Fruit fly (Drosophila melanogaster): ENCODE data around the gene p38a.

p38a gene

DNA sequence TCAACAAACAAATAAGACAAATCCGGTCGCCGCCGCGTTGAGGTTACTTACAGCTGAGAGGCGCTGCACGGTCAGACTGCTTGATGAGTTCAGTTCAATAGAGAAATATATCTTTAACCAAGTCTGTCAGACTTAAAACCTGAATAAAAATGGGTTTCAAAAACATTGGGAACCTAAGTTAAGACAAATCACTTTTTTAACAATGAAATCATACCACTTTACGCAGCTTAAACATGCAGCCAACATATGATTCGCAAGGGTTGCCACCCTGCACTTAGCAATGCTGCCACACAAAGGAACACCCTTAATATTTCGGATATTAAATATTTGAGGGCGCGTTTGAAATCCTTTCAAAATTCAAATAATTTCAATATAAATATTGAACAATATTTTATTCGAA is 36.5 kb upstream of the p38a start, which contains the start of gene CG5515 (continued):
- TF ChIP-seq CG7368 (GFP tag; optimal IDR thresholded peaks at IDR 0.05) (no peak), CG15336 (GFP tag; IDR thresholded peaks at IDR 0.05) (no peak), CG11902 (GFP tag; optimal IDR thresholded peaks at IDR 0.05) (peak; percentile 45), Sox15 (GFP tag; optimal IDR thresholded peaks at IDR 0.05) (peak; percentile 64), CG32006 (GFP tag; optimal IDR thresholded peaks at IDR 0.05) (peak; percentile 65), svp (GFP tag) (no peak), CG11762 (GFP tag; optimal IDR thresholded peaks at IDR 0.05; ENCODE audit: insufficient read depth) (peak; percentile 26), dsx (GFP tag; optimal IDR thresholded peaks at IDR 0.05; ENCODE audit: poor library complexity, severe bottlenecking) (no peak), Lpt (GFP tag; optimal IDR thresholded peaks at IDR 0.05) (no peak), CG1621 (tag; optimal IDR thresholded peaks at IDR 0.05) (no peak), net (GFP tag; optimal IDR thresholded peaks at IDR 0.05) (peak; percentile 48), cyc (GFP tag; optimal IDR thresholded peaks at IDR 0.05) (peak; percentile 57), Sox14 (GFP tag; optimal IDR thresholded peaks at IDR 0.05) (peak; percentile 79), Eip75B (GFP tag; optimal IDR thresholded peaks at IDR 0.05) (no peak), CG16779 (tag; optimal IDR thresholded peaks at IDR 0.05) (no peak), CG4318 (GFP tag; optimal IDR thresholded peaks at IDR 0.05) (peak; percentile 52), fd59A (GFP tag; optimal IDR thresholded peaks at IDR 0.05) (no peak)

dm6 chr3R:24186188-24186587 is 34.1 kb upstream of the p38a start, which contains the start of gene mora:
Gene mora, plus strand, starts transcription at chr3R:24186359.
- TF ChIP-seq CG3919 (GFP tag; optimal IDR thresholded peaks at IDR 0.05) (no peak), Eip78C (GFP tag) (peak; percentile 34), CG16779 (tag; optimal IDR thresholded peaks at IDR 0.05) (no peak)

DNA sequence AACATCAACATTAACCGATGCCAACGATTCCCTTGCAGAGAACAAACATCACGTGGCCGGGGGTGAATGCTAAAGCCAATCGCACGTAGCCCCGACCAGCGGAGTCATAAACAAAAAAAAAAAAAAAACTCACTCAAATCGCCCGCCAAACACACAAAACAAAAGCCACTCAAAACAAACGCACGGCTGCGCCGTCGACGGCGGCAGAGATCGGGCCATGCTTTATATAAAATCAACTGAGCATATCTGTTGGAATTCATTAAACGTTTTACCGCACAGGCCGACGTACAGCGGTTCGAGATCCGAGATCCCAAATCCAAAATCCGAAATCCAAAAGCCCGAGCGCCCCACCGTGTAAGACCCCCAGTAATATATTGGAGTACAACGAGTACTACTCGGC is 20.3 kb upstream of the p38a start, which contains the start of gene CG13606:
Gene CG13606, plus strand, starts transcription at position 250 of the 400 bp plus-strand sequence.
- TF ChIP-seq CG6163 (GFP tag; IDR thresholded peaks at IDR 0.05): no peak
- TF ChIP-seq CG6792 (GFP tag; optimal IDR thresholded peaks at IDR 0.05): no peak
- no peak for TF ChIP-seq dsx (GFP tag; optimal IDR thresholded peaks at IDR 0.05; ENCODE audit: poor library complexity, severe bottlenecking)
- TF ChIP-seq Lpt (GFP tag; optimal IDR thresholded peaks at IDR 0.05): no peak
- no peak for TF ChIP-seq CG7368 (GFP tag; optimal IDR thresholded peaks at IDR 0.05)
- no peak for TF ChIP-seq CG8119 (GFP tag; IDR thresholded peaks at IDR 0.05)

dm6 chr3R:24169362-24169761 is 17.2 kb upstream of the p38a start, which contains the start of gene CG5510:
Gene CG5510, minus strand, starts transcription at chr3R:24169562.
- TF ChIP-seq lz (GFP tag; optimal IDR thresholded peaks at IDR 0.05) (peak; percentile 47), topi (GFP tag; optimal IDR thresholded peaks at IDR 0.05) (peak; percentile 28), Sox14 (GFP tag; optimal IDR thresholded peaks at IDR 0.05) (peak; percentile 33), net (GFP tag; optimal IDR thresholded peaks at IDR 0.05) (no peak), CG11294 (GFP tag; IDR thresholded peaks at IDR 0.05) (0 out of 2 replicates have a peak, but pooled peaks have one; percentile 23), Blimp-1 (GFP tag; optimal IDR thresholded peaks at IDR 0.05) (no peak), CG6163 (GFP tag; IDR thresholded peaks at IDR 0.05) (no peak), fd59A (GFP tag; optimal IDR thresholded peaks at IDR 0.05) (no peak), achi (GFP tag; optimal IDR thresholded peaks at IDR 0.05) (peak; percentile 39), esn (GFP tag; optimal IDR thresholded peaks at IDR 0.05) (peak; percentile 64), Eip75B (GFP tag; optimal IDR thresholded peaks at IDR 0.05) (peak; percentile 33), Eip78C (GFP tag) (peak; percentile 67), CG15336 (GFP tag; IDR thresholded peaks at IDR 0.05) (0 out of 2 replicates have a peak, but pooled peaks have one; percentile 23), cyc (GFP tag; optimal IDR thresholded peaks at IDR 0.05) (peak; percentile 45), CG31627 (GFP tag; optimal IDR thresholded peaks at IDR 0.05) (peak; percentile 48), eg (GFP tag; IDR thresholded peaks at IDR 0.05) (peak; percentile 48; the same call in 1 of the 3 replicates), CG3032 (tag; optimal IDR thresholded peaks at IDR 0.05) (peak; percentile 44)

- no peak for TF ChIP-seq CG16779 (tag; optimal IDR thresholded peaks at IDR 0.05)
- TF ChIP-seq Sox102F (GFP tag; optimal IDR thresholded peaks at IDR 0.05): no peak
- TF ChIP-seq CG10669 (GFP tag; optimal IDR thresholded peaks at IDR 0.05): no peak
- peak; percentile 64 for TF ChIP-seq CG3032 (tag; optimal IDR thresholded peaks at IDR 0.05)
- TF ChIP-seq fd59A (GFP tag; optimal IDR thresholded peaks at IDR 0.05): no peak
- peak; percentile 56 for TF ChIP-seq CG15336 (GFP tag; IDR thresholded peaks at IDR 0.05)
- TF ChIP-seq esn (GFP tag; optimal IDR thresholded peaks at IDR 0.05): peak; percentile 75
- peak; percentile 62 for TF ChIP-seq achi (GFP tag; optimal IDR thresholded peaks at IDR 0.05)
- peak; percentile 57 for TF ChIP-seq CG34406 (GFP tag; optimal IDR thresholded peaks at IDR 0.05)
- peak; percentile 80 for TF ChIP-seq vri (GFP tag; optimal IDR thresholded peaks at IDR 0.05)
- TF ChIP-seq CG8632 (GFP tag; optimal IDR thresholded peaks at IDR 0.05): peak; percentile 37
- TF ChIP-seq CG11762 (GFP tag; optimal IDR thresholded peaks at IDR 0.05; ENCODE audit: insufficient read depth): no peak
- no peak for TF ChIP-seq CG8119 (GFP tag; IDR thresholded peaks at IDR 0.05)
- TF ChIP-seq svp (GFP tag): no peak
- peak; percentile 69 for TF ChIP-seq CG32006 (GFP tag; optimal IDR thresholded peaks at IDR 0.05)
- TF ChIP-seq CG1621 (tag; optimal IDR thresholded peaks at IDR 0.05): no peak
- peak; percentile 69 for TF ChIP-seq CG10631 (GFP tag; optimal IDR thresholded peaks at IDR 0.05)
- no peak for TF ChIP-seq CG4318 (GFP tag; optimal IDR thresholded peaks at IDR 0.05)
- peak; percentile 91 for TF ChIP-seq Eip78C (GFP tag)
- peak; percentile 45; the same call in 1 of the 2 replicates for TF ChIP-seq Gug (GFP tag; IDR thresholded peaks at IDR 0.05)
- no peak for TF ChIP-seq CG6276 (GFP tag; optimal IDR thresholded peaks at IDR 0.05)
- peak; percentile 61 for TF ChIP-seq Eip75B (GFP tag; optimal IDR thresholded peaks at IDR 0.05)
- peak; percentile 42 for TF ChIP-seq CG31627 (GFP tag; optimal IDR thresholded peaks at IDR 0.05)
- TF ChIP-seq Ets21C (GFP tag; optimal IDR thresholded peaks at IDR 0.05): no peak
Observed at dm6 chr3R:24163556-24164022, 11.5 kb upstream of the p38a start, which contains the start of gene Apc2. Gene Apc2, plus strand, starts transcription at chr3R:24163966.
